Worm (Caenorhabditis elegans) whole organism, young adult: ENCODE measurements around the gene C26B2.2.

Experiments
- F49E8.2 ChIP-seq: sonication (generic microtip); optimal IDR thresholded peaks from 3 replicates; lab custom pipeline; 2017; ENCODE audit warnings: missing genetic modification characterization, mild to moderate bottlenecking, missing compliant biosample characterization, antibody characterized with exemption, moderate library complexity; ENCODE audit not compliant: insufficient read depth
- ama-1 ChIP-seq, 3 experiments: fragments of 150-350 bp in 1 of 3; sonication (generic microtip) in 2 of 3; optimal IDR thresholded peaks; 2 replicates each; lab custom pipeline; 2014 to 2018; ENCODE audit warnings: missing biosample characterization in 2 of 3, missing genetic modification characterization in 2 of 3, missing genetic modification reagents in 2 of 3
- hlh-12 ChIP-seq: sonication (generic microtip); optimal IDR thresholded peaks from 2 replicates; lab custom pipeline; 2016; ENCODE audit warnings: missing genetic modification characterization, missing compliant biosample characterization
- hmg-20 ChIP-seq: fragments of 200-800 bp; sonication (Bioruptor generic); IDR thresholded peaks from 2 replicates; pipeline ENCODE4 v1.3.6; 2022; ENCODE audit warnings: missing genetic modification reagents, missing genetic modification characterization, missing compliant biosample characterization
- lsy-27 ChIP-seq: sonication (generic microtip); optimal IDR thresholded peaks from 2 replicates; lab custom pipeline; 2017; ENCODE audit warnings: missing genetic modification characterization, mild to moderate bottlenecking, missing compliant biosample characterization, antibody characterized with exemption, missing genotype, borderline replicate concordance; ENCODE audit not compliant: insufficient read depth
- madf-3 ChIP-seq: fragments of 200-800 bp; sonication (Bioruptor generic); IDR thresholded peaks from 2 replicates; pipeline ENCODE4 v1.3.6; 2022; ENCODE audit warnings: missing genetic modification reagents, missing genetic modification characterization, missing compliant biosample characterization
- nfya-2 ChIP-seq: fragments of 200-800 bp; sonication (Bioruptor generic); IDR thresholded peaks from 2 replicates; pipeline ENCODE4 v1.3.6; 2022; ENCODE audit warnings: missing genetic modification reagents, missing genetic modification characterization, missing compliant biosample characterization
- nhr-27 ChIP-seq: fragments of 200-800 bp; sonication (Bioruptor generic); optimal IDR thresholded peaks from 2 replicates; lab custom pipeline; 2018; ENCODE audit warnings: mild to moderate bottlenecking, missing genetic modification characterization, moderate library complexity, missing compliant biosample characterization
- sdz-38 ChIP-seq: sonication (generic microtip); optimal IDR thresholded peaks from 2 replicates; lab custom pipeline; 2016; ENCODE audit warnings: missing genotype, missing genetic modification characterization, missing compliant biosample characterization
- snpc-4 ChIP-seq, 5 experiments: fragments of 150-350 bp in 1 of 5; sonication (generic microtip) in 4 of 5; optimal IDR thresholded peaks; 2 replicates each; lab custom pipeline; 2014 to 2018; ENCODE audit warnings: missing genetic modification characterization in 5 of 5, missing biosample characterization in 3 of 5, antibody characterized with exemption in 2 of 5, mild to moderate bottlenecking in 2 of 5, missing compliant biosample characterization in 2 of 5, missing genotype in 2 of 5, moderate library complexity in 2 of 5, missing genetic modification reagents in 1 of 5
- unc-62 ChIP-seq: fragments of 150-350 bp; optimal IDR thresholded peaks from 2 replicates; lab custom pipeline; 2014; ENCODE audit warnings: missing biosample characterization, missing genetic modification reagents, missing genetic modification characterization
- ztf-22 ChIP-seq: fragments of 200-800 bp; sonication (Bioruptor generic); optimal IDR thresholded peaks from 2 replicates; lab custom pipeline; 2018; ENCODE audit warnings: mild to moderate bottlenecking, missing genetic modification characterization, moderate library complexity, missing compliant biosample characterization

DNA sequence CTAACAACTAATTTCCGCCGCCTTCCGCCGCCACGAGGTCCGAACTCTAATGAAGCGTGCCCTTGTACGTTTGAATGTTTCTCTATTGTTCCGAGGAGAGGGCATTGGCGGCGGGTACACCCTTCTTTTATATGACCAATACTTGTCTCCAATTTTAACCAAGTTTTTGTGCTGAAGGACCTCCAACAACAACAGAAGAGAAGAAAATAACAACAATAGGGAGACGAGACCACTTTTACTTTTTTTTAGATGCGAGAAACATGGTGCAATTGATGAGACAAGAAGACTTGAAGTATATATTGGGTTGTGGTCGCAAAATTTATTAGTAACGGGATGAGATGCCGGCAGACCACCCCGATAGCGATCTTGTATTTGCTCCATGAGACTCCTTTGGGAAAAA lies 49.0 kb upstream of the C26B2.2 start:
- TF ChIP-seq nfya-2 (no peak), madf-3 (GFP tag; lab: Robert Waterston, UW) (no peak), ama-1 (optimal IDR thresholded peaks at IDR 0.05; lab: Kevin White, UChicago) (no peak), ama-1 (GFP tag; optimal IDR thresholded peaks at IDR 0.05; lab: Kevin White, UChicago) (no peak), lsy-27 (no peak), snpc-4 (GFP tag; optimal IDR thresholded peaks at IDR 0.05; lab: Kevin White, UChicago) (no peak), snpc-4 (tag; optimal IDR thresholded peaks at IDR 0.05; lab: Kevin White, UChicago) (no peak), sdz-38 (no peak), nhr-27 (no peak), F49E8.2 (tag; lab: Kevin White, UChicago) (no peak), hmg-20 (GFP tag; lab: Robert Waterston, UW) (no peak), unc-62 (GFP tag; lab: Kevin White, UChicago) (no peak), hlh-12 (tag; lab: Kevin White, UChicago) (no peak), ztf-22 (no peak)
